Worm (Caenorhabditis elegans) whole organism, L1 larva: ENCODE results near the gene hmit-1.3.

Experiments
- C34B4.2 ChIP-seq: sonication (generic microtip); optimal IDR thresholded peaks from 2 replicates; lab custom pipeline; 2017; ENCODE audit warnings: mild to moderate bottlenecking, missing genetic modification characterization, missing compliant biosample characterization
- ets-5 ChIP-seq: fragments of 200-800 bp; sonication (Bioruptor generic); IDR thresholded peaks from 2 replicates; pipeline ENCODE4 v1.3.6; 2022; ENCODE audit warnings: missing genetic modification characterization, missing compliant biosample characterization
- hlh-4 ChIP-seq: sonication (generic microtip); optimal IDR thresholded peaks from 2 replicates; lab custom pipeline; 2016; ENCODE audit warnings: mild to moderate bottlenecking, missing genetic modification characterization, missing compliant biosample characterization
- mdl-1 ChIP-seq, 2 experiments: fragments of 150-350 bp; optimal IDR thresholded peaks; 2 replicates each; lab custom pipeline; 2014 to 2017; ENCODE audit warnings: missing biosample characterization in 2 of 2, missing genetic modification characterization in 2 of 2, inconsistent platforms in 1 of 2
- pag-3 ChIP-seq: sonication (generic microtip); optimal IDR thresholded peaks from 2 replicates; lab custom pipeline; 2017; ENCODE audit warnings: missing genetic modification characterization, mild to moderate bottlenecking, missing compliant biosample characterization, antibody characterized with exemption, borderline replicate concordance; ENCODE audit not compliant: insufficient read depth

DNA sequence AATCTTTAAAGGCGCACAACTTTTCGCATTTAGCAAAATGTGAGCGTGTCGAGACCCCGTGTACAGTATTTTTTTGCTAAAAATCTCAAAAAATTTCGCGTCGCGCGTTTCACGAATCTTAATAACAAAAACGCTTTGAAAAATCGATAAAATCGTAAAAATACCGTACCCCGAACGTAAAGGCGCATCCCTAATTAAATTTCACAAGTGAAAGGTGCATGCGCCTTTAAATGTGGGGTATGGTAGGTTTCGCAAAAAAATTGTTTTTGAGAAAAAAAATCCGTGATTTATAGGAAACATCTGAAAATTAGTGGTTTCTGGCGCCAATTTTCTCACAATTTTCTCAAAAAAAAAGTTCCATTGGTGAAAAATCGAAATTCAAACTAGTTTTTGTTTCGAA, 14.8 kb upstream of the hmit-1.3 start:
- no peak for TF ChIP-seq ets-5 (GFP tag; lab: Robert Waterston, UW)
- no peak for TF ChIP-seq hlh-4 (tag; lab: Kevin White, UChicago)
- no peak for TF ChIP-seq C34B4.2 (tag; lab: Kevin White, UChicago)
- no peak for TF ChIP-seq mdl-1 (tag; optimal IDR thresholded peaks at IDR 0.05; lab: Kevin White, UChicago)
- TF ChIP-seq pag-3 (tag; lab: Kevin White, UChicago), result no peak
